Worm (Caenorhabditis elegans) whole organism, midembryonic: ENCODE measurements around the gene ZK930.6.

Experiments used
- T22C8.4 ChIP-seq: fragments of 200-800 bp; sonication (Bioruptor generic); IDR thresholded peaks from 2 replicates; pipeline ENCODE4 v1.3.6; 2022; ENCODE audit warnings: missing genetic modification characterization, missing compliant biosample characterization
- flt-1 ChIP-seq: fragments of 200-800 bp; sonication (Bioruptor generic); IDR thresholded peaks from 2 replicates; pipeline ENCODE4 v1.3.6; 2022; ENCODE audit warnings: missing genetic modification characterization, missing compliant biosample characterization
- klf-2 ChIP-seq: fragments of 200-800 bp; sonication (Bioruptor generic); conservative IDR thresholded peaks from 2 replicates; pipeline ENCODE4 v1.3.6; 2022; ENCODE audit warnings: missing genetic modification reagents, missing genetic modification characterization, missing compliant biosample characterization
- med-1 ChIP-seq: sonication (generic microtip); optimal IDR thresholded peaks from 2 replicates; lab custom pipeline; 2017; ENCODE audit warnings: missing genetic modification characterization, mild to moderate bottlenecking, missing compliant biosample characterization, antibody characterized with exemption, missing genetic modification reagents; ENCODE audit not compliant: insufficient read depth
- ref-1 ChIP-seq: fragments of 200-800 bp; sonication (Bioruptor generic); conservative IDR thresholded peaks from 2 replicates; pipeline ENCODE4 v1.3.6; 2022; ENCODE audit warnings: missing genetic modification reagents, missing genetic modification characterization, missing compliant biosample characterization
- tab-1 ChIP-seq: fragments of 200-800 bp; sonication (Bioruptor generic); IDR thresholded peaks from 2 replicates; pipeline ENCODE4 v1.3.6; 2022; ENCODE audit warnings: missing genetic modification characterization, missing compliant biosample characterization
- ztf-23 ChIP-seq: fragments of 200-800 bp; sonication (Bioruptor generic); IDR thresholded peaks from 2 replicates; pipeline ENCODE4 v1.3.6; 2022; ENCODE audit warnings: missing genetic modification reagents, missing genetic modification characterization, missing compliant biosample characterization
- ztf-29 ChIP-seq: fragments of 200-800 bp; sonication (Bioruptor generic); IDR thresholded peaks from 2 replicates; pipeline ENCODE4 v1.3.6; 2022; ENCODE audit warnings: missing genetic modification reagents, missing genetic modification characterization, missing compliant biosample characterization

DNA sequence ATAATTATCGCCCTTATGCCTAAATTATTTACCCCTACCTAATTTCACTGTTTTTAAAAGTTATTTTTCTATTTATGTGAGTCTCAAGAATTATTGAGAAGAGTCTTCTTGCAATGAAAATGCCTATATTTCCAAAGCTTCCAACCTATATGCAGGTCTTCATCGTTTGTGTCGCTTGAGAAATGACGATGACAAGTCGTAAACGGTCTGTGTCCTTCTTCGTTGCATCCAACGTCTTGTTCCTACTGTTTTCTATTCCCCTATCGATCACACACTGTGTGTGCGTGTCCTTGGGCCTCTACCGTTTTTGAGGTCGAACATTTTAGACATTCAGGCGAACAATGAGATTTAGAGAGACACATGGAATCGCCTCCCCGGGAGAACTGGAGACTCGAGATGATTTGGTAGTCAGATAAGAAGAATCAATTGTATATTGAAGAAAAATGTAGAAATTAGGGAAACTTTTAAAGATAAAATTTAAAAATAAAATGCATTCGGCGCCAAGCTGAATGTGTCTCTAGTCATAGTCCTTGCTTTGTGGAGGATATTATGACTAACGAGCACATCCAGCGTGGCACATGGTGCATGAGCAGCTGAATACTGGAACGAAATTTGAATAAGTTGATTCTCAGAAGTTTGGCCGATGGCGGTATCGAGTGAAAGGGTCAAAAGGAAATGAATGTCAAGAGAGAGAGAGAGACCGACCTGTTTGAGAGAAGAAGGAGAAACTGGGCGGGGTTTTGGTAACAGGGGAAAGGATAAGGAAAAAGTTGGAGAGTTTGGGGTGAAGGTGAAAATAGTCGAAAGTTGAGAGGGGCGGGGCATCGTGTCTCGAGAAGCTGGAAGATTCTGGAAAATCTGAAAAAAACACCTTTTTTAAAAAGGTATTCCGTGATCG lies 3.0 kb upstream of the ZK930.6 start:
- no peak for TF ChIP-seq T22C8.4 (GFP tag; lab: Robert Waterston, UW)
- no peak for TF ChIP-seq ref-1 (GFP tag; lab: Robert Waterston, UW)
- no peak for TF ChIP-seq ztf-23 (GFP tag; lab: Robert Waterston, UW)
- no peak for TF ChIP-seq tab-1
- TF ChIP-seq med-1, result no peak
- TF ChIP-seq klf-2 (GFP tag; lab: Robert Waterston, UW), result no peak
- no peak for TF ChIP-seq ztf-29 (GFP tag; lab: Robert Waterston, UW)
- TF ChIP-seq flt-1 (GFP tag; lab: Robert Waterston, UW), result no peak
